Worm (Caenorhabditis elegans): ENCODE measurements around the gene F43C1.7.

Gene F43C1.7

DNA sequence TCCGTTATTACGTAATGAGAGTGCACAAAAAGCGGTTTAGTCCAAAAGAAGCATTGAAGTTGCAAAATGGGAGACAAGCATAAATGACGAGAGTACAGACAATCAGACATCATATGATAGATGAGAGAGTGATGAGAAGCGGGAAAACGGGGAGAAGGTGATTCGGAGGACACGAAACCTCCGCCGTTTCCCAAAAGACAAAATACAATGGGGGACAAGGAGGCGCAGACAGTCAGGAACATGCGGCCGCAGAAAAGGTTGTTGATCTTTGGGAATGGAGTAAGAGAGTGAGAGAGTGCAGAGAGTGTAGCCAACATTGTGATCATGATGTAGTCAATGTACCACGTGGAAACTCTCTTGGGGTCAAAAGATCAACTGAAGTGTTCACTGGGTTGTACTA lies 4.7 kb downstream of the F43C1.7 start (continued):
- TF ChIP-seq C34B4.2 (tag; optimal IDR thresholded peaks at IDR 0.05) (no peak), unc-86 (tag; optimal IDR thresholded peaks at IDR 0.05) (peak; percentile 88), efl-1 (optimal IDR thresholded peaks at IDR 0.05) (peak; percentile 80 to 84), efl-1 (GFP tag; optimal IDR thresholded peaks at IDR 0.05 in 1 of 2) (peak; percentile 65 to 95), egl-13 (tag; optimal IDR thresholded peaks at IDR 0.05) (peak; percentile 83), nhr-19 (GFP tag; conservative IDR thresholded peaks at IDR 0.05) (peak; percentile 89), nhr-76 (tag; optimal IDR thresholded peaks at IDR 0.05) (no peak), nhr-77 (tag; optimal IDR thresholded peaks at IDR 0.05) (peak; percentile 95), zip-4 (GFP tag; optimal IDR thresholded peaks at IDR 0.05) (peak; percentile 49), nhr-28 (tag; optimal IDR thresholded peaks at IDR 0.05) (peak; percentile 80), unc-30 (tag; optimal IDR thresholded peaks at IDR 0.05) (no peak), fkh-8 (tag; optimal IDR thresholded peaks at IDR 0.05) (peak; percentile 97), sup-37 (GFP tag; optimal IDR thresholded peaks at IDR 0.05) (peak; percentile 80), vab-15 (tag; optimal IDR thresholded peaks at IDR 0.05) (no peak)

DNA sequence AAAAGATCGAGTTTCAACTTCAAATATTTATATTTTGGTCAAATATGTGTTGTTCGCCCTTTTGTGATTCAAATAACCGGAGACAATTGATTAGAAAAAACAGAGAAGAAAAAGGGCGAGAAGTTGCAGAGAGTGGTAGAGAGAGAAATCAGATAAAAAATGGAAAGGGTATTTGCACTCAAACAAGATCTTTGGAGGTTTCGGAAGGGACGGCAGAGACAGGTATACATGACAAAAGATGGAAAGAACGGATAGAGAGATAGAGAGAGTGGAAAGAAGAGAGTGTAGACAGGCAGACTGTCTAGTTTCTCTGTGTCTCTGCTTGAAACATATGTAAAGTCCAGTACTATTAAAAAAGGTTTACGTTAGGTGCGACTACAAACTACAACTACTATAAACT lies 6.2 kb downstream of the F43C1.7 start:
- peak; percentile 31 to 54 for TF ChIP-seq efl-1 (optimal IDR thresholded peaks at IDR 0.05)
- TF ChIP-seq efl-1 (GFP tag; optimal IDR thresholded peaks at IDR 0.05 in 1 of 2), result peak in 1 of 2 experiments; percentile 90
- peak; percentile 61 for TF ChIP-seq lin-14 (GFP tag; optimal IDR thresholded peaks at IDR 0.05)
- TF ChIP-seq grh-1 (GFP tag; IDR thresholded peaks at IDR 0.05), result 0 out of 2 replicates have a peak, but pooled peaks have one; percentile 27
- TF ChIP-seq blmp-1 (tag; optimal IDR thresholded peaks at IDR 0.05), result peak; percentile 92
- TF ChIP-seq hpl-2 (GFP tag; optimal IDR thresholded peaks at IDR 0.05), result no peak
- peak; percentile 63 for TF ChIP-seq nhr-71 (tag; optimal IDR thresholded peaks at IDR 0.05)
- peak; percentile 94 for TF ChIP-seq nhr-85 (tag)
- TF ChIP-seq jun-1 (tag; optimal IDR thresholded peaks at IDR 0.05), result no peak
- no peak for TF ChIP-seq unc-30 (tag; optimal IDR thresholded peaks at IDR 0.05)
- peak; percentile 14 for TF ChIP-seq nhr-47 (tag; optimal IDR thresholded peaks at IDR 0.05)
- TF ChIP-seq lsy-2 (tag; optimal IDR thresholded peaks at IDR 0.05), result peak in 1 of 2 experiments; percentile 45
- TF ChIP-seq nhr-20 (tag; optimal IDR thresholded peaks at IDR 0.05), result peak; percentile 84
- TF ChIP-seq nhr-19 (GFP tag; conservative IDR thresholded peaks at IDR 0.05), result peak; percentile 20; the same call in 1 of the 2 replicates
- peak; percentile 31 for TF ChIP-seq C16A3.4 (tag; optimal IDR thresholded peaks at IDR 0.05)
- no peak for TF ChIP-seq unc-130 (tag; optimal IDR thresholded peaks at IDR 0.05)
- TF ChIP-seq ceh-63 (GFP tag; optimal IDR thresholded peaks at IDR 0.05), result no peak
- no peak for TF ChIP-seq unc-62 (GFP tag; optimal IDR thresholded peaks at IDR 0.05)
- TF ChIP-seq skn-1 (tag; optimal IDR thresholded peaks at IDR 0.05), result no peak
- TF ChIP-seq snu-23 (GFP tag; optimal IDR thresholded peaks at IDR 0.05), result peak; percentile 53
- peak in 2 of 6 experiments; percentile 12 to 30 for TF ChIP-seq elt-3 (tag; optimal IDR thresholded peaks at IDR 0.05)
- TF ChIP-seq aha-1 (tag; optimal IDR thresholded peaks at IDR 0.05), result no peak
- TF ChIP-seq mep-1 (tag; optimal IDR thresholded peaks at IDR 0.05), result peak; percentile 29
- peak; percentile 19 for TF ChIP-seq nhr-90 (tag; optimal IDR thresholded peaks at IDR 0.05; ENCODE audit: poor library complexity)
- TF ChIP-seq lin-13 (GFP tag; optimal IDR thresholded peaks at IDR 0.05), result peak; percentile 95
- TF ChIP-seq hlh-17 (GFP tag; optimal IDR thresholded peaks at IDR 0.05; ENCODE audit: borderline replicate concordance), result no peak
- TF ChIP-seq lin-35 (GFP tag; optimal IDR thresholded peaks at IDR 0.05), result peak in 1 of 2 experiments; percentile 45
- TF ChIP-seq swsn-7 (tag; optimal IDR thresholded peaks at IDR 0.05), result peak; percentile 11
- TF ChIP-seq tbx-2 (tag; optimal IDR thresholded peaks at IDR 0.05), result peak; percentile 33

DNA sequence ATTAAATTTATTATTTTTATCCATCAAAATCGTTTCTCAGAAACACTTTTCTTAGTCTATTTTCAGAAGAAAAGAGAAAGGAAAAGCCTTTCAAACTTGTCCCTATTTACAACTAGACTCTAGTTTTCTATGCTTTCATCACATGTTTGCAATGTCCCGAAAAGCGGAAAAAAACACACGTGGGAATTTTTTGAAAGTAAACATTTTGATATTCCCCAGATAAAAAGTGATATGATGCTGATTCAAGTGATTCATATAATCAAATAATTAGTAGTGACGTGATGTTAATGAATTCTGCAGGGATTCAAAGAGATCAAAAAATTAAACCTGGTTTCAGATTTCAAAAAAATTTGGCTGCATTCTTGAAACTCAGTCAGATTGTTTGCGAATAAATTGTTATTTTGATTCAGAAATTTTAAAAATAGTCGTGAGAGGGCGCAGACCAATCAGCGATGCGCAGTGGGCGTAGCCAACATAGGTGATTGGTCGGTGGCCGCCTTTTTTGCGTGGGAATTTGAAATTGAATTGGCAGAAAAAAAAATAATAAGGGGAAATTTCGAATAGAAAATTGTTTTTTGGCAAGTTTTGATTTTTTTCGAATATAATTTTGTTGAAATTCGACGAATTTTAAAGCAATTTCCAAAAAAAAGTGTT lies 7.6 kb downstream of the F43C1.7 start:
- TF ChIP-seq nhr-85 (tag), result no peak
- TF ChIP-seq nhr-71 (tag; optimal IDR thresholded peaks at IDR 0.05), result peak; percentile 14
- TF ChIP-seq ceh-8 (GFP tag; optimal IDR thresholded peaks at IDR 0.05), result peak; percentile 67
- no peak for TF ChIP-seq efl-1 (optimal IDR thresholded peaks at IDR 0.05)
- peak; percentile 4 to 21 for TF ChIP-seq efl-1 (GFP tag; optimal IDR thresholded peaks at IDR 0.05 in 1 of 2)
- TF ChIP-seq fkh-8 (tag; optimal IDR thresholded peaks at IDR 0.05), result peak; percentile 29
- TF ChIP-seq F16B12.6 (tag; optimal IDR thresholded peaks at IDR 0.05), result no peak
- TF ChIP-seq nhr-20 (tag; optimal IDR thresholded peaks at IDR 0.05), result peak; percentile 93
